Worm (Caenorhabditis elegans): ENCODE data around the gene D1005.4.

D1005.4 gene

DNA sequence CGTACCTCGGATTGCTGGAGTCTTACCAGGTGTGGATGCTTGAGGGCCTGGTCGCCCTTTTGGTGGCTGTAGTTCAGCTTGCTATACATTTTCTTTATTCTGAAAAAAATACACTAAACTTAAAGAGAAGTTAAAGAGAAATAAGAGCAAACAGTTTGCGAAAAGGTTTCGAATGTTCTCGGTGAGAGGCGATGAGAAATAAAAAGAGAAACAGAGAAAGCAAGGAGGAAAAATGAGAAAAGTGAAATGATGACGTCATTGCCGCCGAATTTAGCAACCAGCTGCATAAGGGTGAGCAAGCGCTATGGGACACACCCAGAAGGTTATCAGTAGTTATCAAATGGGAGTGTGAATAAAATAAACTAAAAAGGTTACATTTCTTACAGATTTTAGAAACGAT is 31.8 kb downstream of the D1005.4 start, which contains the start of gene cebp-1:
cebp-1 (minus strand) TSS at position 99 of the 400 bp plus-strand sequence.
- no peak for TF ChIP-seq crh-2 (tag; optimal IDR thresholded peaks at IDR 0.05)
- no peak for TF ChIP-seq lin-11 (tag; optimal IDR thresholded peaks at IDR 0.05)
- TF ChIP-seq nhr-23 (tag; optimal IDR thresholded peaks at IDR 0.05): no peak
- TF ChIP-seq ztf-4 (tag; optimal IDR thresholded peaks at IDR 0.05): no peak
- TF ChIP-seq dmd-4 (tag; optimal IDR thresholded peaks at IDR 0.05): no peak
- no peak for TF ChIP-seq nhr-237 (tag; optimal IDR thresholded peaks at IDR 0.05)
- TF ChIP-seq C34F6.9 (tag; optimal IDR thresholded peaks at IDR 0.05): no peak
- TF ChIP-seq ztf-1 (GFP tag; conservative IDR thresholded peaks at IDR 0.05): no peak
- TF ChIP-seq elt-1 (tag; optimal IDR thresholded peaks at IDR 0.05): no peak
- no peak for TF ChIP-seq gmeb-1 (tag; optimal IDR thresholded peaks at IDR 0.05)
- TF ChIP-seq sem-4 (tag; optimal IDR thresholded peaks at IDR 0.05): no peak
- TF ChIP-seq nhr-12 (tag; optimal IDR thresholded peaks at IDR 0.05): no peak
- no peak for TF ChIP-seq nhr-10 (tag; optimal IDR thresholded peaks at IDR 0.05)
- TF ChIP-seq ama-1 (optimal IDR thresholded peaks at IDR 0.05): peak; percentile 30
- peak; percentile 85 for TF ChIP-seq sma-9 (GFP tag; optimal IDR thresholded peaks at IDR 0.05)
- no peak for TF ChIP-seq sma-9 (tag; optimal IDR thresholded peaks at IDR 0.05)
- TF ChIP-seq sma-3 (GFP tag; optimal IDR thresholded peaks at IDR 0.05): peak; percentile 23
- no peak for TF ChIP-seq mab-5 (tag; optimal IDR thresholded peaks at IDR 0.05)
- no peak for TF ChIP-seq lin-13 (GFP tag; optimal IDR thresholded peaks at IDR 0.05)
- no peak for TF ChIP-seq snpc-4 (tag; optimal IDR thresholded peaks at IDR 0.05)
- TF ChIP-seq mbf-1 (tag; optimal IDR thresholded peaks at IDR 0.05): no peak
- TF ChIP-seq nhr-6 (tag; optimal IDR thresholded peaks at IDR 0.05): no peak
- TF ChIP-seq lsy-2 (tag; optimal IDR thresholded peaks at IDR 0.05): peak in 1 of 2 experiments; percentile 7
- peak; percentile 89 for TF ChIP-seq fos-1 (tag; optimal IDR thresholded peaks at IDR 0.05)
- no peak for TF ChIP-seq ceh-82 (tag; optimal IDR thresholded peaks at IDR 0.05)
- peak; percentile 36 for TF ChIP-seq unc-55 (GFP tag; optimal IDR thresholded peaks at IDR 0.05)
- peak; percentile 63 for TF ChIP-seq blmp-1 (tag; optimal IDR thresholded peaks at IDR 0.05; ENCODE audit: insufficient read depth)
- no peak for TF ChIP-seq elt-3 (tag; optimal IDR thresholded peaks at IDR 0.05)
- TF ChIP-seq ZK546.5 (tag; optimal IDR thresholded peaks at IDR 0.05): no peak
- peak; percentile 18 for TF ChIP-seq F13H6.1 (tag; optimal IDR thresholded peaks at IDR 0.05)
- no peak for TF ChIP-seq unc-39 (tag; optimal IDR thresholded peaks at IDR 0.05)
- peak; percentile 33 for TF ChIP-seq egl-27 (tag; optimal IDR thresholded peaks at IDR 0.05)
- no peak for TF ChIP-seq skn-1 (tag; optimal IDR thresholded peaks at IDR 0.05)
- TF ChIP-seq lin-39 (tag; optimal IDR thresholded peaks at IDR 0.05): no peak

DNA sequence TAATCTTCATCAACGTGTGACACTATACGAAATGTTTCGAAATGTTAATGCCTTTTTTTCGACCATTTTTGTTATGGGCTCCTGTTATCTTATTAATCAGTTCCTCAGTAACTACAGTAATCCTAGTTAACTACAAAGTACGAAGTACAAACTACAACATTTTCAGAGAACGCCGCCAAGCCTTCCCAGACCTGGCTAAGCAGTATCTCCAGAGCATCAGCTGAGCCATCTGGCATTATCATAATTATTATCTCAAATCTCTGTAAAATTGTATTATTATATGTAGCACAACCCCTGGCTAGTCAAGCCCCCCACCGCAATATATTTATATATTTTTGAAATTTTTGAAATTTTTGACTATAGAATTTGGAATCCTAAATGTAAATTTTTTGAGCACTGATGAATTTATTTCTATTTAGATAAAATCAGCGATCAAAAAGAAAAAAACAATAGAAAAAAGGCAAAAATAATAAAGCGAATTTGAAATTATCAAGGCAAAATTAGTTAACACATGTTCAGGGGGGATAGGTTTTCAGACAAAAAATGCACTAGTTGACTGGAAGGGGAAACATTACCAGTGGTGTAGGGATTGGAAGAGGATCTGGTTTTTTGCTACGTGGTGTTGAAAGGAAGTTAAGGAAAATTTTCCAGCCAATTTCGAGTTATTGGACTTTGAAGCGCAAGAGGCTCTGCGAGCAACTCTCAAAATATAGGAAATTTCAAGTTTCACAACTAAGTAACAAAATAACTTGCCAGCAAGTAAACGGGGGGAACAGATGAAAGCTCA is 33.6 kb downstream of the D1005.4 start:
- TF ChIP-seq ztf-4 (tag; optimal IDR thresholded peaks at IDR 0.05) (peak; percentile 32), F13H6.1 (tag; optimal IDR thresholded peaks at IDR 0.05) (peak; percentile 20), nhr-23 (tag; optimal IDR thresholded peaks at IDR 0.05) (no peak), aly-2 (tag; optimal IDR thresholded peaks at IDR 0.05) (no peak), nhr-21 (tag; optimal IDR thresholded peaks at IDR 0.05) (no peak), ama-1 (optimal IDR thresholded peaks at IDR 0.05) (peak; percentile 83), lin-13 (GFP tag; optimal IDR thresholded peaks at IDR 0.05) (no peak)

DNA sequence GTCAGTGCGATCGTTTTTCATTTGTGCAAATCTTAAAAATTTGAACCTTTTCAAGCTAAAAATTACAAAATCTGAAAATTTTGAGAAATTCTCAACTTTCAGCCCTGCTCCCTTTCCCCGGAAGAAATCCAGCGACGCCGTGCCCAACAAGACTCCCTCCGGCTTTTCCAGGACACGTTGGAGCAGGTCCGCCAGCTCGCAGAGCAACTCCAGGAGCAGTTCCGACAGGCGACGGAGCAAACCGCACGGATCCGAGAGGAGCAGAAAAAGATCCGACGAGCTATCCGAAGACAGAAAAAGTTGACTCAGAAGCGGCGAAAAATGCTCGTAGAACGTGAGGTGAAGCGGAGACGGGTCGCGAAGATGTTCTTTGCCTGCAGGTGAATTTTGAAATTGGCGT is 34.4 kb downstream of the D1005.4 start:
- no peak for TF ChIP-seq nhr-10 (tag; optimal IDR thresholded peaks at IDR 0.05)
- TF ChIP-seq elt-3 (tag; optimal IDR thresholded peaks at IDR 0.05): no peak
- TF ChIP-seq nhr-12 (tag; optimal IDR thresholded peaks at IDR 0.05): no peak
- no peak for TF ChIP-seq sma-3 (GFP tag; optimal IDR thresholded peaks at IDR 0.05)
- no peak for TF ChIP-seq unc-55 (GFP tag; optimal IDR thresholded peaks at IDR 0.05)
- no peak for TF ChIP-seq mdl-1 (tag; optimal IDR thresholded peaks at IDR 0.05)
- no peak for TF ChIP-seq elt-1 (tag; optimal IDR thresholded peaks at IDR 0.05)
- no peak for TF ChIP-seq mbf-1 (tag; optimal IDR thresholded peaks at IDR 0.05)

DNA sequence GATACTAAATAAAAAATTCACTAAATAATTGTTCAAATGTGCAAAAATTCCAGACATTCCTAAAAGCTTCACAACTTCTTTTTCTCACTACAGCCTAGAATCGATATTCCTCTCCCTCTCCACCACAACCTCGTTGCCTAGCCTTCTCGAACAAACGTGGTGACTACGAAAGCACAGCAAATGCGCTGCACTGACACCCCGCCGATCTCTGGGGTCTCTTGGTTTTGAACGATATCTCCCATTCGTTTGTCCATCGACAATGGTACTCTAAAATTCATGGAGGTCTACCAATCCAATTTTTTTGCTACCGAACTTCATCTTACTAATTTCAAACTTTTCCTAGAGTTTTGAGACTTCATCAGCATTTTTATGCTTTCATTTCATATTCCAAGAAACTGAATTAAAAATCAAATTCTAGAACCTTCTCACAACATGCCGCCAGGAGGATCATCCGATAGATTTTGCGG is 35.2 kb downstream of the D1005.4 start, which contains the start of gene W05H7.1:
W05H7.1 (plus strand) TSS at position 417 of the 467 bp plus-strand sequence.
- peak; percentile 18 for TF ChIP-seq fos-1 (tag; optimal IDR thresholded peaks at IDR 0.05)
- TF ChIP-seq nhr-10 (tag; optimal IDR thresholded peaks at IDR 0.05): no peak
- TF ChIP-seq nhr-6 (tag; optimal IDR thresholded peaks at IDR 0.05): no peak
- TF ChIP-seq elt-1 (tag; optimal IDR thresholded peaks at IDR 0.05): no peak
- TF ChIP-seq C34F6.9 (tag; optimal IDR thresholded peaks at IDR 0.05): peak; percentile 60
- peak; percentile 3 for TF ChIP-seq sma-3 (GFP tag; optimal IDR thresholded peaks at IDR 0.05)
- no peak for TF ChIP-seq lin-39 (tag; optimal IDR thresholded peaks at IDR 0.05)
- TF ChIP-seq ztf-11 (tag; optimal IDR thresholded peaks at IDR 0.05): no peak
- peak in 1 of 2 experiments; percentile 22 for TF ChIP-seq mdl-1 (tag; optimal IDR thresholded peaks at IDR 0.05)
- no peak for TF ChIP-seq R02D3.7 (tag; optimal IDR thresholded peaks at IDR 0.05)
- TF ChIP-seq unc-62 (GFP tag; optimal IDR thresholded peaks at IDR 0.05): no peak
- TF ChIP-seq nhr-21 (tag; optimal IDR thresholded peaks at IDR 0.05): no peak
- TF ChIP-seq nhr-77 (tag; optimal IDR thresholded peaks at IDR 0.05): no peak
- no peak for TF ChIP-seq mab-5 (tag; optimal IDR thresholded peaks at IDR 0.05)
- TF ChIP-seq elt-3 (tag; optimal IDR thresholded peaks at IDR 0.05): no peak
- TF ChIP-seq aly-2 (tag; optimal IDR thresholded peaks at IDR 0.05): no peak
- TF ChIP-seq skn-1 (tag; optimal IDR thresholded peaks at IDR 0.05): no peak
- peak; percentile 28 for TF ChIP-seq sma-9 (GFP tag; optimal IDR thresholded peaks at IDR 0.05)
- no peak for TF ChIP-seq sma-9 (tag; optimal IDR thresholded peaks at IDR 0.05)
- TF ChIP-seq unc-55 (GFP tag; optimal IDR thresholded peaks at IDR 0.05): peak; percentile 72
- no peak for TF ChIP-seq unc-39 (tag; optimal IDR thresholded peaks at IDR 0.05)
- peak; percentile 37 for TF ChIP-seq F13H6.1 (tag; optimal IDR thresholded peaks at IDR 0.05)
- no peak for TF ChIP-seq snpc-4 (tag; optimal IDR thresholded peaks at IDR 0.05)
- TF ChIP-seq ceh-82 (tag; optimal IDR thresholded peaks at IDR 0.05): no peak
- peak; percentile 14 for TF ChIP-seq lin-13 (GFP tag; optimal IDR thresholded peaks at IDR 0.05)
- TF ChIP-seq nhr-11 (tag; optimal IDR thresholded peaks at IDR 0.05): no peak
- peak in 1 of 2 experiments; percentile 51 for TF ChIP-seq lsy-2 (tag; optimal IDR thresholded peaks at IDR 0.05)
- TF ChIP-seq nhr-23 (tag; optimal IDR thresholded peaks at IDR 0.05): no peak
- peak; percentile 38 for TF ChIP-seq nhr-25 (tag; optimal IDR thresholded peaks at IDR 0.05)
